Worm (Caenorhabditis elegans): Measurements from ENCODE around the gene mxl-1.

- TF ChIP-seq blmp-1 (tag; optimal IDR thresholded peaks at IDR 0.05; ENCODE audit: insufficient read depth) (no peak), elt-3 (tag; optimal IDR thresholded peaks at IDR 0.05) (no peak), lin-39 (tag; optimal IDR thresholded peaks at IDR 0.05) (no peak), ztf-4 (tag; optimal IDR thresholded peaks at IDR 0.05) (no peak), skn-1 (tag; optimal IDR thresholded peaks at IDR 0.05) (no peak)
These were observed 45.1 kb upstream of the mxl-1 start for ce11 chrV:11199497-11199896.

Data from whole organism, L2 larva.